Fruit fly (Drosophila melanogaster): ENCODE results near the gene ed.

ed gene

DNA sequence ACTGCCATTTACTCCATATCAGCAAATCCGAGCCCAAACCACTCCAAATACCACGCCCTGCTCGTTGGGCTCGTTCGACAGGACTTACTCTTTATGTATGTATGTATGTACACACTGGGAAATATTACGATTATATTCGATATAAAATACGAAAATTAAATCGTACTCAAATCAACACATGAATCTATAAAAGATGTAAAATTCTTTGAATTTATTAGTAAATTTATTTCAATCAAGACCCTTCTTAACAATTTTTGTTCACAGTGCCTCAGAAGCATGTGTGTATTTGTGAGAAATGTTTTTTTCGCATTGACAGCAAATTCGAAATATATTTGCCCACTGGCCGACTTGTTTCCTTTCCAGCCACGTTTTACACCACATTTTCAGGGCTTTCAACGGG lies 115.1 kb downstream of the ed start (continued):
- TF ChIP-seq Sox102F (GFP tag; optimal IDR thresholded peaks at IDR 0.05) (peak; percentile 33), grau (tag; optimal IDR thresholded peaks at IDR 0.05) (peak; percentile 33), TFAM (GFP tag; optimal IDR thresholded peaks at IDR 0.05) (no peak), row (GFP tag; IDR thresholded peaks at IDR 0.05) (0 out of 3 replicates have a peak, but pooled peaks have one; percentile 42), fd96Cb (tag; optimal IDR thresholded peaks at IDR 0.05) (peak; percentile 5), B-H1 (GFP tag; IDR thresholded peaks at IDR 0.05) (no peak), repo (GFP tag; optimal IDR thresholded peaks at IDR 0.05) (no peak), CG4282 (GFP tag; optimal IDR thresholded peaks at IDR 0.05) (no peak)

DNA sequence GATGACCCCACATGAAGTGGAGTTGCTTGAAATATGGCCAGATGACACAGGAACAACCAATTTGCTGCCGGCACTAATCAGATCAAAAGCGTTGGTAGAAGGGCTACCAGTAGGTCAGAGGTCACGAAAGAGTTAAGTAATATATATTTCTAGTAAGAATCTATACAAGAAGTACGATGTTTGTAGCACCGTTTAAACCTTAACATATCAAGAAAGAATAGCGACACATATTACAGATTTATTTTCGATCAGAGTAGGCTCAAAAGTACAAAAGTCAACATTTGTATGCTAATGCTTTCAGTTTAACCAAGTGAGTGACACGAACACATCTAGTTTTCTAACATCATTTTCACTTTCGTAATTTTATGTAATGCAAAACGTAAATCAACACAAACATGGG lies 117.8 kb downstream of the ed start, which contains the start of gene CG2955:
CG2955 (plus strand) TSS at position 301 of the 400 bp plus-strand sequence.
- TF ChIP-seq dmrt99B (tag; optimal IDR thresholded peaks at IDR 0.05) (no peak), CG2199 (GFP tag; IDR thresholded peaks at IDR 0.05) (no peak), ttk (GFP tag; IDR thresholded peaks at IDR 0.05) (no peak), CG6654 (GFP tag; optimal IDR thresholded peaks at IDR 0.05) (no peak), maf-S (GFP tag; optimal IDR thresholded peaks at IDR 0.05) (no peak), stc (GFP tag; IDR thresholded peaks at IDR 0.05) (no peak)
